Worm (Caenorhabditis elegans) whole organism, L1 larva: ENCODE results near the gene R10E11.9.
A peak's percentile ranks its signal among the peaks of the same experiment; 100 is the strongest.

Experiments
- C04F5.9 ChIP-seq: sonication (generic microtip); optimal IDR thresholded peaks from 2 replicates; lab custom pipeline; 2016; ENCODE audit warnings: missing genetic modification characterization, missing compliant biosample characterization
- Y116A8C.19 ChIP-seq: sonication (generic microtip); optimal IDR thresholded peaks from 2 replicates; lab custom pipeline; 2016; ENCODE audit warnings: missing compliant biosample characterization, missing genetic modification characterization, borderline replicate concordance
- aha-1 ChIP-seq: fragments of 150-350 bp; optimal IDR thresholded peaks from 2 replicates; lab custom pipeline; 2014; ENCODE audit warnings: missing biosample characterization, missing genetic modification characterization
- ceh-63 ChIP-seq: fragments of 200-800 bp; sonication (Bioruptor generic); optimal IDR thresholded peaks from 2 replicates; lab custom pipeline; 2018; ENCODE audit warnings: mild to moderate bottlenecking, missing genetic modification characterization, missing compliant biosample characterization
- ceh-8 ChIP-seq: fragments of 200-800 bp; sonication (Bioruptor generic); optimal IDR thresholded peaks from 2 replicates; lab custom pipeline; 2018; ENCODE audit warnings: mild to moderate bottlenecking, missing genetic modification characterization, moderate library complexity, missing compliant biosample characterization
- ceh-82 ChIP-seq, 3 experiments: fragments of 150-350 bp in 1 of 3; sonication (generic microtip) in 2 of 3; optimal IDR thresholded peaks; 2 replicates each; lab custom pipeline; 2014 to 2017; ENCODE audit warnings: missing biosample characterization in 3 of 3, missing genetic modification characterization in 3 of 3
- ceh-90 ChIP-seq: sonication (generic microtip); optimal IDR thresholded peaks from 2 replicates; lab custom pipeline; 2016; ENCODE audit warnings: missing genetic modification characterization, missing compliant biosample characterization
- dpl-1 ChIP-seq, 3 experiments: fragments of 150-350 bp in 2 of 3; sonication (generic microtip) in 1 of 3; optimal IDR thresholded peaks; 2 replicates each; lab custom pipeline; 2014 to 2017; ENCODE audit warnings: missing biosample characterization in 3 of 3, missing genetic modification characterization in 3 of 3, missing genetic modification reagents in 3 of 3
- dsc-1 ChIP-seq: sonication (generic microtip); optimal IDR thresholded peaks from 2 replicates; lab custom pipeline; 2016; ENCODE audit warnings: mild to moderate bottlenecking, missing genetic modification characterization, missing compliant biosample characterization
- egl-27 ChIP-seq, 2 experiments: fragments of 150-350 bp in 1 of 2; sonication (generic microtip); optimal IDR thresholded peaks; 3 replicates each; lab custom pipeline; 2017 to 2018; ENCODE audit warnings: missing biosample characterization in 2 of 2, missing genetic modification characterization in 2 of 2, missing genetic modification reagents in 2 of 2
- elt-2 ChIP-seq: sonication (generic microtip); optimal IDR thresholded peaks from 2 replicates; lab custom pipeline; 2016; ENCODE audit warnings: missing genetic modification characterization, mild to moderate bottlenecking, inconsistent platforms, missing compliant biosample characterization, missing genetic modification reagents
- elt-3 ChIP-seq, 6 experiments: fragments of 150-350 bp in 1 of 6; sonication (generic microtip); optimal IDR thresholded peaks; 2 replicates each; lab custom pipeline; 2017 to 2018; ENCODE audit warnings: missing biosample characterization in 6 of 6, missing genetic modification characterization in 6 of 6, inconsistent platforms in 1 of 6
- fkh-4 ChIP-seq: sonication (generic microtip); optimal IDR thresholded peaks from 2 replicates; lab custom pipeline; 2016; ENCODE audit warnings: missing compliant biosample characterization, missing genetic modification characterization, borderline replicate concordance
- fkh-8 ChIP-seq: sonication (generic microtip); optimal IDR thresholded peaks from 2 replicates; lab custom pipeline; 2016; ENCODE audit warnings: mild to moderate bottlenecking, missing genetic modification characterization, missing compliant biosample characterization
- grh-1 ChIP-seq: fragments of 200-800 bp; sonication (Bioruptor generic); IDR thresholded peaks from 2 replicates; pipeline ENCODE4 v1.3.6; 2022; ENCODE audit warnings: missing genetic modification reagents, missing genetic modification characterization, missing compliant biosample characterization
- hlh-17 ChIP-seq: fragments of 200-800 bp; sonication (Bioruptor generic); optimal IDR thresholded peaks from 2 replicates; lab custom pipeline; 2018; ENCODE audit warnings: missing genetic modification characterization, mild to moderate bottlenecking, missing compliant biosample characterization, moderate library complexity, borderline replicate concordance
- irx-1 ChIP-seq: sonication (generic microtip); optimal IDR thresholded peaks from 2 replicates; lab custom pipeline; 2016; ENCODE audit warnings: missing genetic modification characterization, missing compliant biosample characterization
- isw-1 ChIP-seq: fragments of 200-800 bp; sonication (Bioruptor generic); IDR thresholded peaks from 2 replicates; pipeline ENCODE4 v1.3.6; 2022; ENCODE audit warnings: missing genetic modification characterization, missing compliant biosample characterization
- jun-1 ChIP-seq: fragments of 150-350 bp; optimal IDR thresholded peaks from 2 replicates; lab custom pipeline; 2014; ENCODE audit warnings: missing biosample characterization, missing genetic modification reagents, missing genetic modification characterization
- lin-13 ChIP-seq: fragments of 150-350 bp; optimal IDR thresholded peaks from 2 replicates; lab custom pipeline; 2014; ENCODE audit warnings: missing biosample characterization, missing genetic modification reagents, missing genetic modification characterization
- lin-14 ChIP-seq: fragments of 200-800 bp; sonication (Bioruptor generic); optimal IDR thresholded peaks from 2 replicates; lab custom pipeline; 2018; ENCODE audit warnings: mild to moderate bottlenecking, missing genetic modification characterization, moderate library complexity, missing compliant biosample characterization
- lin-35 ChIP-seq, 2 experiments: fragments of 150-350 bp; optimal IDR thresholded peaks; 2 replicates each; lab custom pipeline; 2014; ENCODE audit warnings: missing biosample characterization in 2 of 2, missing genetic modification characterization in 2 of 2, missing genetic modification reagents in 2 of 2
- lin-39 ChIP-seq: fragments of 150-350 bp; optimal IDR thresholded peaks from 2 replicates; lab custom pipeline; 2014; ENCODE audit warnings: missing biosample characterization, missing genetic modification reagents, missing genetic modification characterization
- lir-3 ChIP-seq: sonication (generic microtip); optimal IDR thresholded peaks from 2 replicates; lab custom pipeline; 2016; ENCODE audit warnings: mild to moderate bottlenecking, missing genetic modification characterization, moderate library complexity, missing compliant biosample characterization; ENCODE audit not compliant: poor library complexity
- mdl-1 ChIP-seq, 2 experiments: fragments of 150-350 bp; optimal IDR thresholded peaks; 2 replicates each; lab custom pipeline; 2014 to 2017; ENCODE audit warnings: missing biosample characterization in 2 of 2, missing genetic modification characterization in 2 of 2, inconsistent platforms in 1 of 2
- mef-2 ChIP-seq: fragments of 150-350 bp; optimal IDR thresholded peaks from 2 replicates; lab custom pipeline; 2014; ENCODE audit warnings: missing biosample characterization, missing genetic modification characterization
- mep-1 ChIP-seq: fragments of 150-350 bp; optimal IDR thresholded peaks from 2 replicates; lab custom pipeline; 2014; ENCODE audit warnings: missing biosample characterization, missing genetic modification characterization
- nhr-11 ChIP-seq: fragments of 150-350 bp; optimal IDR thresholded peaks from 2 replicates; lab custom pipeline; 2014; ENCODE audit warnings: missing biosample characterization, missing genetic modification characterization
- nhr-20 ChIP-seq: sonication (generic microtip); optimal IDR thresholded peaks from 2 replicates; lab custom pipeline; 2016; ENCODE audit warnings: mild to moderate bottlenecking, missing genetic modification characterization, missing compliant biosample characterization
- nhr-28 ChIP-seq: fragments of 150-350 bp; optimal IDR thresholded peaks from 2 replicates; lab custom pipeline; 2014; ENCODE audit warnings: missing biosample characterization, missing genetic modification characterization
- nhr-47 ChIP-seq: sonication (generic microtip); optimal IDR thresholded peaks from 2 replicates; lab custom pipeline; 2016; ENCODE audit warnings: mild to moderate bottlenecking, missing genetic modification characterization, moderate library complexity, missing compliant biosample characterization
- nhr-71 ChIP-seq: sonication (generic microtip); optimal IDR thresholded peaks from 2 replicates; lab custom pipeline; 2016; ENCODE audit warnings: mild to moderate bottlenecking, missing genetic modification characterization, moderate library complexity, missing compliant biosample characterization
- nhr-77 ChIP-seq: fragments of 150-350 bp; optimal IDR thresholded peaks from 2 replicates; lab custom pipeline; 2014; ENCODE audit warnings: missing biosample characterization, missing genetic modification characterization
- nhr-85 ChIP-seq: sonication (generic microtip); peaks from one replicate; lab custom pipeline; 2016; ENCODE audit warnings: missing genetic modification characterization, inconsistent platforms, missing compliant biosample characterization
- nhr-90 ChIP-seq: sonication (generic microtip); optimal IDR thresholded peaks from 2 replicates; lab custom pipeline; 2016; ENCODE audit warnings: mild to moderate bottlenecking, missing genetic modification characterization, missing compliant biosample characterization; ENCODE audit not compliant: poor library complexity
- pax-3 ChIP-seq: fragments of 200-800 bp; sonication (Bioruptor generic); optimal IDR thresholded peaks from 2 replicates; lab custom pipeline; 2018; ENCODE audit warnings: mild to moderate bottlenecking, missing genetic modification characterization, moderate library complexity, missing compliant biosample characterization
- pqm-1 ChIP-seq: sonication (generic microtip); optimal IDR thresholded peaks from 3 replicates; lab custom pipeline; 2017; ENCODE audit warnings: missing biosample characterization, missing genetic modification characterization
- rnt-1 ChIP-seq: sonication (generic microtip); optimal IDR thresholded peaks from 2 replicates; lab custom pipeline; 2016; ENCODE audit warnings: mild to moderate bottlenecking, missing genetic modification characterization, moderate library complexity, missing compliant biosample characterization
- snpc-4 ChIP-seq: fragments of 150-350 bp; optimal IDR thresholded peaks from 2 replicates; lab custom pipeline; 2014; ENCODE audit warnings: missing biosample characterization, missing genetic modification characterization
- sox-4 ChIP-seq: sonication (generic microtip); optimal IDR thresholded peaks from 2 replicates; lab custom pipeline; 2016; ENCODE audit warnings: missing genetic modification characterization, missing compliant biosample characterization
- sup-37 ChIP-seq: fragments of 200-800 bp; sonication (Bioruptor generic); optimal IDR thresholded peaks from 2 replicates; lab custom pipeline; 2018; ENCODE audit warnings: mild to moderate bottlenecking, missing genetic modification characterization, missing compliant biosample characterization
- swsn-7 ChIP-seq: sonication (generic microtip); optimal IDR thresholded peaks from 2 replicates; lab custom pipeline; 2016; ENCODE audit warnings: missing genetic modification characterization, missing compliant biosample characterization
- tbx-2 ChIP-seq: sonication (generic microtip); optimal IDR thresholded peaks from 2 replicates; lab custom pipeline; 2016; ENCODE audit warnings: missing genetic modification characterization, missing compliant biosample characterization
- tlp-1 ChIP-seq: fragments of 150-350 bp; optimal IDR thresholded peaks from 2 replicates; lab custom pipeline; 2014; ENCODE audit warnings: missing biosample characterization, missing genetic modification characterization
- unc-130 ChIP-seq: fragments of 150-350 bp; optimal IDR thresholded peaks from 2 replicates; lab custom pipeline; 2017; ENCODE audit warnings: missing biosample characterization, missing genetic modification characterization, inconsistent platforms
- unc-30 ChIP-seq: sonication (generic microtip); optimal IDR thresholded peaks from 2 replicates; lab custom pipeline; 2017; ENCODE audit warnings: missing biosample characterization, missing genetic modification characterization
- unc-86 ChIP-seq: sonication (generic microtip); optimal IDR thresholded peaks from 2 replicates; lab custom pipeline; 2016; ENCODE audit warnings: missing genetic modification characterization, missing compliant biosample characterization
- vab-15 ChIP-seq: sonication (generic microtip); optimal IDR thresholded peaks from 2 replicates; lab custom pipeline; 2017; ENCODE audit warnings: missing genotype, mild to moderate bottlenecking, missing genetic modification characterization, missing compliant biosample characterization
- zip-4 ChIP-seq: fragments of 200-800 bp; sonication (Bioruptor generic); optimal IDR thresholded peaks from 2 replicates; lab custom pipeline; 2018; ENCODE audit warnings: mild to moderate bottlenecking, missing genetic modification characterization, moderate library complexity, missing compliant biosample characterization
- ztf-11 ChIP-seq, 2 experiments: sonication (generic microtip); optimal IDR thresholded peaks; 2 replicates each; lab custom pipeline; 2016 to 2017; ENCODE audit warnings: missing genetic modification characterization in 2 of 2, missing biosample characterization in 1 of 2, missing compliant biosample characterization in 1 of 2
- ztf-4 ChIP-seq: fragments of 150-350 bp; optimal IDR thresholded peaks from 2 replicates; lab custom pipeline; 2014; ENCODE audit warnings: missing biosample characterization, missing genetic modification characterization

R10E11.9 gene

DNA sequence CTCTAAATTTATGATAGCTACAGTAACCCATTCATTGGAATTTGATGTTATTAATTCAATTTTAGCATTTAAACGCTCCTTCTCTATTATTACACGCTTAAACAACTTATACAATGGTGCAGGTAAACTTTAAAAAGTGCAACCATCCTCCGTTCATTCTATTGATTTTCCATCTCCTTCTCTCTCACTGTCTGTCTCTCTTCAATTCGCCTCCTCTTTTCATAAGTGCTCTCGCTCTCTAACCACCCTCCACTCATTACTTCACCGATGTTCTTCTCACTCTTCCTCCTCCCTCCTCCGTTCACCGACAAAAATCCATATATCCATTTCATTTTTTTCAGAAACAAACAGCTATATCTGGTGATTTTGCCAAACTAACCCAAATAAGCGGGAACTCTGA lies 27.3 kb downstream of the R10E11.9 start, which contains the start of gene cbp-1 (continued):
- TF ChIP-seq ztf-4 (tag; lab: Kevin White, UChicago) (no peak), lir-3 (no peak), nhr-11 (tag; lab: Kevin White, UChicago) (no peak), fkh-4 (tag; lab: Kevin White, UChicago) (no peak), ceh-82 (tag; optimal IDR thresholded peaks at IDR 0.05; lab: Kevin White, UChicago) (peak; percentile 3 to 54 (median 4)), vab-15 (tag; lab: Kevin White, UChicago) (no peak), nhr-77 (tag; lab: Kevin White, UChicago) (no peak), mdl-1 (tag; optimal IDR thresholded peaks at IDR 0.05; lab: Kevin White, UChicago) (peak in 1 of 2 experiments; percentile 44), ceh-63 (no peak), sox-4 (tag; lab: Kevin White, UChicago) (no peak), unc-86 (tag; lab: Kevin White, UChicago) (no peak), mep-1 (tag; lab: Kevin White, UChicago) (no peak), unc-30 (no peak), nhr-28 (tag; lab: Kevin White, UChicago) (no peak), mef-2 (tag; lab: Kevin White, UChicago) (no peak), sup-37 (GFP tag; lab: Kevin White, UChicago) (no peak), hlh-17 (GFP tag; lab: Kevin White, UChicago) (no peak), dpl-1 (GFP tag; optimal IDR thresholded peaks at IDR 0.05; lab: Kevin White, UChicago) (peak in 2 of 3 experiments; percentile 37 to 46), elt-2 (tag; lab: Kevin White, UChicago) (no peak), nhr-90 (tag; lab: Kevin White, UChicago) (peak; percentile 38), jun-1 (tag; lab: Kevin White, UChicago) (peak; percentile 12), aha-1 (tag; lab: Kevin White, UChicago) (no peak), ztf-11 (tag; optimal IDR thresholded peaks at IDR 0.05; lab: Kevin White, UChicago) (peak in 1 of 2 experiments; percentile 47), nhr-47 (tag; lab: Kevin White, UChicago) (peak; percentile 48), lin-35 (GFP tag; optimal IDR thresholded peaks at IDR 0.05; lab: Kevin White, UChicago) (peak; percentile 14 to 26), Y116A8C.19 (tag; lab: Kevin White, UChicago) (no peak), swsn-7 (peak; percentile 64), tlp-1 (tag; lab: Kevin White, UChicago) (no peak), ceh-90 (no peak), elt-3 (tag; optimal IDR thresholded peaks at IDR 0.05; lab: Kevin White, UChicago) (peak in 1 of 6 experiments; percentile 15), nhr-20 (tag; lab: Kevin White, UChicago) (peak; percentile 36), nhr-85 (tag; lab: Kevin White, UChicago) (peak; percentile 14), zip-4 (GFP tag; lab: Kevin White, UChicago) (no peak), pqm-1 (tag; lab: Kevin White, UChicago) (no peak), lin-14 (GFP tag; lab: Kevin White, UChicago) (peak; percentile 89), grh-1 (no peak), ceh-8 (GFP tag; lab: Kevin White, UChicago) (no peak), nhr-71 (peak; percentile 63), egl-27 (tag; optimal IDR thresholded peaks at IDR 0.05; lab: Kevin White, UChicago) (no peak), lin-39 (tag; lab: Kevin White, UChicago) (peak; percentile 13), snpc-4 (tag; lab: Kevin White, UChicago) (peak; percentile 33), isw-1 (no peak), fkh-8 (tag; lab: Kevin White, UChicago) (no peak), lin-13 (GFP tag; lab: Kevin White, UChicago) (no peak), pax-3 (tag; lab: Kevin White, UChicago) (no peak), unc-130 (tag; lab: Kevin White, UChicago) (peak; percentile 51), dsc-1 (peak; percentile 57), rnt-1 (peak; percentile 80), tbx-2 (tag; lab: Kevin White, UChicago) (peak; percentile 32), irx-1 (no peak), C04F5.9 (tag; lab: Kevin White, UChicago) (no peak)
